Worm (Caenorhabditis elegans): Measurements from ENCODE around the gene pgam-5.

DNA sequence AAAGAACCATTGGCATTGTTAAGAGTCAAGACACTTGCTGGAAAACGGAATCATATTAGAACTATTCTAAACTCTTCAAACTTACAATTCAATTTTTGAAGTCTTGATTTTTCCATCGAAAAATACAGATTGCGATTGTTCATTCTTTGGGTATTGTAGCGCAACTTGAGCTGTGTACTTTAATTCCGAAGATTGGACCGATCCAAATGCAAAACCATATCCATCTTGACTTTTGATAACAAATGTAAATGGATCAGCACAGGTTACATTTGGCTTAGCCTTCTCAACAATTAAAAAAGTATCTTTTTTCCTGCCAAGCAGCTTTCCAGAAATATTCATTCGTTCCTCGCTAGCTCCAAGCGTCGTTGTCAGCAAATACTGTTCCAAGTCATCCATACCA, 37.7 kb downstream of the pgam-5 start:
- TF ChIP-seq flt-1 (GFP tag; IDR thresholded peaks at IDR 0.05) = no peak
- no peak for TF ChIP-seq ama-1 (optimal IDR thresholded peaks at IDR 0.05)
- no peak for TF ChIP-seq tra-4 (tag; optimal IDR thresholded peaks at IDR 0.05)
- no peak for TF ChIP-seq pes-1 (GFP tag; IDR thresholded peaks at IDR 0.05)
- TF ChIP-seq aly-1 (tag; optimal IDR thresholded peaks at IDR 0.05) = no peak
- TF ChIP-seq scrt-1 (GFP tag; IDR thresholded peaks at IDR 0.05) = no peak
- TF ChIP-seq ceh-36 (tag; optimal IDR thresholded peaks at IDR 0.05) = no peak
- TF ChIP-seq tbx-37 (GFP tag; conservative IDR thresholded peaks at IDR 0.05) = no peak
